Worm (Caenorhabditis elegans): ENCODE data around the gene F21A3.2.
A peak's percentile ranks its signal among the peaks of the same experiment; 100 is the strongest.

F21A3.2 gene

DNA sequence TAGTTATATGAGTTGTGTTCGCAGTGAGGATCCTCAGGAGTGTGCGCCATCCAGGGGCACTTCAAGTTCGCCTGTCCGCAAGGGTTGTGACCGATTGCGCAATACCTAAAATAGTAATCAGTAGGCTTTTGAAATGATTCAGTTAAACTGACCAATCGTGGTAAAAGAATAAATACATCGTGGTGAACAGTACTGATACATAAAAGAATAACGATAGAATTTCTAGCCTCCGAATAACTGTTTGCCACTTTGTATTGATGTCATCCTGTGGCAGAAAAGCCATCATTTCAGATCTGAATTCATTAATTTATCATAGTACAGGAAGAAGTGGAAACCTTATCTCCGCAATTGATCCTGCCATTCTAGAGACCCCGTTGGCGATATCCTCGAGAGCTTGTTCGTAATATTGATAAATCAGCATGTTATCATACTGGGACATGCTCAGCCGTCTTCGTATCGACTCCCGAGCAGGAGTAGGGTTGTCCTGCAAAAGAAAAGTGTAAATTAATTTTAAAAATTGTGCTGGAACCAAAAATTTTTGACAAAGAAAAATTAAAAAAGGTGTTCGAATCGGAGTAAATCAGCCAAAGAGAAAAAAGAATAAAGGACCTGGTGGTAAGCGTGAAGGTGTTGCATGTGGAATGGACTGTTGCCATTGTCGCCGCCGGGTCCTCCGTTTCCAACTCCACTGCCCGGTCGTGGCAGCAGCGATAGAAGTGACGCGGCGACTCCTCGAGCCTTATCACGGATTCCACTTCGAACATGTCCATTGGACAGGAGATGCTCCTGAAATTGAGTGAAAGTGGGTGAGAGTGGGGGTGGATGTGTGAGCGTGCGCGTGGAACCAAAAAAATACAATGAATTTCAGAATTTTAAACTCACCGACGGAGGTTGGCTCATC is 20.7 kb downstream of the F21A3.2 start (continued):
- TF ChIP-seq lir-3 (tag; optimal IDR thresholded peaks at IDR 0.05) (no peak), snpc-1.2 (GFP tag; IDR thresholded peaks at IDR 0.05) (no peak), set-16 (GFP tag; IDR thresholded peaks at IDR 0.05) (peak; percentile 53; the same call in 1 of the 2 replicates), zag-1 (tag; optimal IDR thresholded peaks at IDR 0.05) (no peak), daf-12 (tag; optimal IDR thresholded peaks at IDR 0.05) (no peak), jun-1 (tag; optimal IDR thresholded peaks at IDR 0.05) (no peak), tra-1 (GFP tag; IDR thresholded peaks at IDR 0.05) (no peak), fkh-10 (GFP tag; optimal IDR thresholded peaks at IDR 0.05) (no peak), dve-1 (tag; optimal IDR thresholded peaks at IDR 0.05; ENCODE audit: insufficient read depth) (no peak), mxl-3 (GFP tag; optimal IDR thresholded peaks at IDR 0.05) (no peak), nhr-111 (GFP tag; optimal IDR thresholded peaks at IDR 0.05) (no peak), php-3 (GFP tag; IDR thresholded peaks at IDR 0.05) (no peak), lim-7 (GFP tag; IDR thresholded peaks at IDR 0.05) (no peak), attf-4 (tag; optimal IDR thresholded peaks at IDR 0.05) (no peak), ces-1 (GFP tag; optimal IDR thresholded peaks at IDR 0.05) (no peak), ztf-11 (tag; optimal IDR thresholded peaks at IDR 0.05) (no peak), F49E8.2 (tag; optimal IDR thresholded peaks at IDR 0.05; ENCODE audit: borderline replicate concordance) (peak; percentile 69), ZK337.2 (GFP tag; IDR thresholded peaks at IDR 0.05) (no peak), hmg-1.1 (GFP tag; IDR thresholded peaks at IDR 0.05) (no peak), dmd-9 (GFP tag; IDR thresholded peaks at IDR 0.05) (no peak), mdt-29 (GFP tag; IDR thresholded peaks at IDR 0.05) (no peak), lin-39 (tag; optimal IDR thresholded peaks at IDR 0.05) (no peak), ztf-7 (tag; optimal IDR thresholded peaks at IDR 0.05) (no peak), ctbp-1 (GFP tag; IDR thresholded peaks at IDR 0.05) (no peak), Y48G9A.11 (GFP tag; IDR thresholded peaks at IDR 0.05) (peak; percentile 50; the same call in 1 of the 2 replicates), R02D3.7 (tag; optimal IDR thresholded peaks at IDR 0.05) (no peak), ceh-44 (GFP tag; IDR thresholded peaks at IDR 0.05) (no peak), Y75B8A.6 (GFP tag; IDR thresholded peaks at IDR 0.05) (no peak), nhr-6 (tag; optimal IDR thresholded peaks at IDR 0.05) (no peak), Y105C5A.15 (GFP tag; IDR thresholded peaks at IDR 0.05) (no peak), nhr-102 (tag; optimal IDR thresholded peaks at IDR 0.05) (no peak), T20F7.1 (GFP tag; optimal IDR thresholded peaks at IDR 0.05) (no peak), fos-1 (tag; optimal IDR thresholded peaks at IDR 0.05) (no peak), Y5F2A.4 (GFP tag; optimal IDR thresholded peaks at IDR 0.05) (peak; percentile 23), nhr-76 (tag; optimal IDR thresholded peaks at IDR 0.05) (no peak), daf-16 (GFP tag; optimal IDR thresholded peaks at IDR 0.05) (no peak), daf-16 (tag; optimal IDR thresholded peaks at IDR 0.05) (no peak), zip-2 (tag; optimal IDR thresholded peaks at IDR 0.05) (no peak), F26F4.8 (GFP tag; conservative IDR thresholded peaks at IDR 0.05) (no peak), dmd-6 (GFP tag; IDR thresholded peaks at IDR 0.05) (no peak)

DNA sequence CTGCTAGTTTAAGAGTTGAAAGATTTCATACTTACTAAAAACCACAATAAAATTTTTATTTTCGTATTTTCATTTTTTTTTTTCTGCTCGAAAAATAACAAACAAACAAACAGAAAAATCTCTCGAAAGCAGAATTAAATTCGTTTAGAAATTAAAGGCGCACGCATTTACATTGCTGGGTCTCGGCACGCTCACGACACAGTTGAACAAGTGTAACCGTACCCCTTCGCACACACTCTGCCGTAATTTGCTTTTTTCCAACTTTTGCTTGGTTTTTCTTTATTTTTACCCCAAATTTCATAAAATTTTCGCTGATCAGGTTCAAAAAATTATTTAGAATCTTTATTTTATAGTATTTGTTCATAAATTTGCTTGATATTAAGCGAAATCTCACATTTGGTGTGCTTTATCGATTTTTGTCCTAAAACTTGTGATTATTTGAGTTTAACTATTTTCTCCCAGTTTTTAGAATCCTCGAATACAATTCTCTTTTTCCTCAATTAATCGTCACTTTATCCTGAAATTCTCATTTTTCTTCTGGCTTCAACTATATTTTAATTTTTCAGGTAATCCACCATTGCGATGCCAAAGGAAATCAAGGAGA is 22.0 kb downstream of the F21A3.2 start, which contains the start of gene rpl-38:
TSS of gene rpl-38 (plus strand) at position 554 of the 604 bp plus-strand sequence.
- TF ChIP-seq nhr-102 (tag; optimal IDR thresholded peaks at IDR 0.05) (peak; percentile 64), lin-15B (tag; optimal IDR thresholded peaks at IDR 0.05) (no peak), saeg-2 (GFP tag; IDR thresholded peaks at IDR 0.05) (no peak), T20F7.1 (GFP tag; optimal IDR thresholded peaks at IDR 0.05) (no peak), zfp-2 (tag; optimal IDR thresholded peaks at IDR 0.05) (no peak), arid-1 (GFP tag; conservative IDR thresholded peaks at IDR 0.05) (peak; percentile 70; the same call in 1 of the 2 replicates), dpl-1 (GFP tag; optimal IDR thresholded peaks at IDR 0.05) (peak; percentile 80), lsy-2 (tag; optimal IDR thresholded peaks at IDR 0.05) (peak; percentile 95 to 99), egl-27 (tag; optimal IDR thresholded peaks at IDR 0.05) (no peak), zip-11 (GFP tag; IDR thresholded peaks at IDR 0.05) (no peak), hlh-30 (tag; optimal IDR thresholded peaks at IDR 0.05; ENCODE audit: insufficient read depth) (peak; percentile 76), spr-3 (GFP tag; optimal IDR thresholded peaks at IDR 0.05) (no peak), php-3 (GFP tag; IDR thresholded peaks at IDR 0.05) (0 out of 2 replicates have a peak, but pooled peaks have one; percentile 26), attf-4 (tag; optimal IDR thresholded peaks at IDR 0.05) (no peak), daf-16 (GFP tag; optimal IDR thresholded peaks at IDR 0.05) (peak in 1 of 2 experiments; percentile 42), daf-16 (tag; optimal IDR thresholded peaks at IDR 0.05) (peak; percentile 47)
